Fruit fly (Drosophila melanogaster) whole organism, wandering third instar larva: ENCODE measurements around the gene CG43085.

Experiments used
- Abd-B ChIP-seq: fragments of >200 bp; optimal IDR thresholded peaks from 2 replicates; lab custom pipeline; 2017; ENCODE audit warnings: missing biosample characterization, missing genetic modification characterization
- CG32264 ChIP-seq: fragments of 200-800 bp; sonication (Bioruptor generic); optimal IDR thresholded peaks from 2 replicates; lab custom pipeline; 2016; ENCODE audit warnings: missing biosample characterization, missing genetic modification characterization
- Dfd ChIP-seq: fragments of >200 bp; optimal IDR thresholded peaks from 2 replicates; lab custom pipeline; 2017; ENCODE audit warnings: missing biosample characterization, missing genetic modification characterization
- GATAd ChIP-seq: sonication (Bioruptor generic); optimal IDR thresholded peaks from 2 replicates; lab custom pipeline; 2016; ENCODE audit warnings: missing biosample characterization, missing genetic modification characterization
- HLH106 ChIP-seq: fragments of 200-800 bp; optimal IDR thresholded peaks from 3 replicates; lab custom pipeline; 2019; ENCODE audit warnings: missing biosample characterization, mild to moderate bottlenecking, missing genetic modification characterization, moderate library complexity
- Hnf4 ChIP-seq: fragments of 200-800 bp; sonication (Bioruptor generic); optimal IDR thresholded peaks from 2 replicates; lab custom pipeline; 2016; ENCODE audit warnings: missing biosample characterization, mild to moderate bottlenecking, missing genetic modification characterization
- Hr78 ChIP-seq: fragments of >200 bp; optimal IDR thresholded peaks from 2 replicates; lab custom pipeline; 2017; ENCODE audit warnings: missing biosample characterization, missing genetic modification characterization
- Hr83 ChIP-seq: fragments of 200-300 bp; sonication (Bioruptor generic); optimal IDR thresholded peaks from 2 replicates; lab custom pipeline; 2016; ENCODE audit warnings: missing biosample characterization, mild to moderate bottlenecking, missing genetic modification characterization, moderate library complexity; ENCODE audit not compliant: poor library complexity, severe bottlenecking
- Jra ChIP-seq: sonication (Bioruptor generic); optimal IDR thresholded peaks from 2 replicates; lab custom pipeline; 2016; ENCODE audit warnings: missing biosample characterization, missing genetic modification characterization
- Mio ChIP-seq: sonication (Bioruptor generic); optimal IDR thresholded peaks from 2 replicates; lab custom pipeline; 2016; ENCODE audit warnings: missing biosample characterization, missing genetic modification characterization
- Myc ChIP-seq: fragments of >200 bp; optimal IDR thresholded peaks from 2 replicates; lab custom pipeline; 2017
- OdsH ChIP-seq: fragments of 200-800 bp; sonication (Bioruptor generic); optimal IDR thresholded peaks from 2 replicates; lab custom pipeline; 2016; ENCODE audit warnings: missing biosample characterization, mild to moderate bottlenecking, missing genetic modification characterization
- Rel ChIP-seq, 2 experiments: fragments of 200-800 bp; sonication (Bioruptor generic) in 1 of 2; optimal IDR thresholded peaks; 2 replicates in 1 of 2; 3 replicates in 1 of 2; lab custom pipeline; 2016 to 2019; ENCODE audit warnings: mild to moderate bottlenecking in 2 of 2, missing biosample characterization in 2 of 2, missing genetic modification characterization in 2 of 2, moderate library complexity in 1 of 2
- Sp1 ChIP-seq: fragments of 200-800 bp; sonication (Bioruptor generic); optimal IDR thresholded peaks from 3 replicates; lab custom pipeline; 2019; ENCODE audit warnings: missing biosample characterization, mild to moderate bottlenecking, missing genetic modification characterization, moderate library complexity
- brk ChIP-seq: fragments of 200-800 bp; sonication (Bioruptor generic); optimal IDR thresholded peaks from 2 replicates; lab custom pipeline; 2016; ENCODE audit warnings: missing biosample characterization, mild to moderate bottlenecking, missing genetic modification characterization
- dl ChIP-seq, 2 experiments: fragments of 175-275, 200-275 bp in 1 of 2; fragments of 200-275 bp in 1 of 2; sonication (Bioruptor generic); optimal IDR thresholded peaks; lab custom pipeline; 2018; ENCODE audit warnings: mild to moderate bottlenecking in 2 of 2, missing biosample characterization in 2 of 2, missing genetic modification characterization in 2 of 2, moderate library complexity in 2 of 2; ENCODE audit not compliant: partially characterized antibody in 2 of 2, insufficient read depth in 1 of 2
- ey ChIP-seq: fragments of 200-800 bp; sonication (Bioruptor generic); optimal IDR thresholded peaks from 2 replicates; lab custom pipeline; 2016; ENCODE audit warnings: missing biosample characterization, missing genetic modification characterization
- foxo ChIP-seq, 2 experiments: fragments of 200-800 bp; sonication (Bioruptor generic); optimal IDR thresholded peaks; 2 replicates in 1 of 2; 3 replicates in 1 of 2; lab custom pipeline; 2016 to 2017; ENCODE audit warnings: missing biosample characterization in 2 of 2, missing genetic modification characterization in 2 of 2
- fru ChIP-seq: fragments of 200-800 bp; sonication (Bioruptor generic); optimal IDR thresholded peaks from 3 replicates; lab custom pipeline; 2016; ENCODE audit warnings: missing biosample characterization, mild to moderate bottlenecking, missing genetic modification characterization
- h ChIP-seq: fragments of 200-800 bp; sonication (Bioruptor generic); optimal IDR thresholded peaks from 3 replicates; lab custom pipeline; 2016; ENCODE audit warnings: missing biosample characterization, mild to moderate bottlenecking, missing genetic modification characterization
- jim ChIP-seq: fragments of 175-275, 200-325 bp; sonication (Bioruptor generic); optimal IDR thresholded peaks from 2 replicates; lab custom pipeline; 2016; ENCODE audit warnings: missing biosample characterization, mild to moderate bottlenecking, missing genetic modification characterization
- lola ChIP-seq: fragments of >200 bp; optimal IDR thresholded peaks from 2 replicates; lab custom pipeline; 2017; ENCODE audit warnings: missing biosample characterization, missing genetic modification characterization
- pan ChIP-seq: fragments of >200 bp; optimal IDR thresholded peaks from 2 replicates; lab custom pipeline; 2017
- psq ChIP-seq: fragments of 200-800 bp; sonication (Bioruptor generic); optimal IDR thresholded peaks from 3 replicates; lab custom pipeline; 2017; ENCODE audit warnings: missing biosample characterization, mild to moderate bottlenecking, missing genetic modification characterization, moderate library complexity
- rgr ChIP-seq: fragments of 200-800 bp; sonication (Bioruptor generic); optimal IDR thresholded peaks from 3 replicates; lab custom pipeline; 2016; ENCODE audit warnings: missing biosample characterization, mild to moderate bottlenecking, missing genetic modification characterization
- sage ChIP-seq: fragments of 200-800 bp; sonication (Bioruptor generic); optimal IDR thresholded peaks from 2 replicates; lab custom pipeline; 2016; ENCODE audit warnings: missing biosample characterization, mild to moderate bottlenecking, missing genetic modification characterization
- sv ChIP-seq: fragments of 200-800 bp; sonication (Bioruptor generic); optimal IDR thresholded peaks from 3 replicates; lab custom pipeline; 2016; ENCODE audit warnings: missing biosample characterization, missing genetic modification characterization
- usp ChIP-seq: fragments of >200 bp; optimal IDR thresholded peaks from 2 replicates; lab custom pipeline; 2017; ENCODE audit warnings: missing biosample characterization, missing genetic modification characterization
- woc ChIP-seq: sonication (Bioruptor generic); optimal IDR thresholded peaks from 2 replicates; lab custom pipeline; 2016; ENCODE audit warnings: missing biosample characterization, mild to moderate bottlenecking, missing genetic modification characterization

CG43085 gene

dm6 chr3L:17646637-17647036 is at the start of gene CG43085:
Gene CG43085 (minus strand): TSS chr3L:17646737.
- no peak for TF ChIP-seq usp (GFP tag; lab: Kevin White, UChicago)
- TF ChIP-seq pan (lab: Kevin White, UChicago), result no peak
- no peak for TF ChIP-seq brk (GFP tag; lab: Kevin White, UChicago)
- no peak for TF ChIP-seq dl (GFP tag; optimal IDR thresholded peaks at IDR 0.05; lab: Kevin White, UChicago; ENCODE audit: insufficient read depth in 1 of 2, partially characterized antibody in 2 of 2)
- no peak for TF ChIP-seq rgr
- TF ChIP-seq Hr78, result no peak
- no peak for TF ChIP-seq jim (GFP tag; lab: Kevin White, UChicago)
- TF ChIP-seq sv, result no peak
- TF ChIP-seq h (GFP tag; lab: Kevin White, UChicago), result no peak
- no peak for TF ChIP-seq Jra (GFP tag; lab: Kevin White, UChicago)
- TF ChIP-seq Myc (lab: Kevin White, UChicago), result no peak
- TF ChIP-seq Abd-B (GFP tag; lab: Kevin White, UChicago), result no peak
- no peak for TF ChIP-seq Mio (GFP tag; lab: Kevin White, UChicago)
- no peak for TF ChIP-seq psq

DNA sequence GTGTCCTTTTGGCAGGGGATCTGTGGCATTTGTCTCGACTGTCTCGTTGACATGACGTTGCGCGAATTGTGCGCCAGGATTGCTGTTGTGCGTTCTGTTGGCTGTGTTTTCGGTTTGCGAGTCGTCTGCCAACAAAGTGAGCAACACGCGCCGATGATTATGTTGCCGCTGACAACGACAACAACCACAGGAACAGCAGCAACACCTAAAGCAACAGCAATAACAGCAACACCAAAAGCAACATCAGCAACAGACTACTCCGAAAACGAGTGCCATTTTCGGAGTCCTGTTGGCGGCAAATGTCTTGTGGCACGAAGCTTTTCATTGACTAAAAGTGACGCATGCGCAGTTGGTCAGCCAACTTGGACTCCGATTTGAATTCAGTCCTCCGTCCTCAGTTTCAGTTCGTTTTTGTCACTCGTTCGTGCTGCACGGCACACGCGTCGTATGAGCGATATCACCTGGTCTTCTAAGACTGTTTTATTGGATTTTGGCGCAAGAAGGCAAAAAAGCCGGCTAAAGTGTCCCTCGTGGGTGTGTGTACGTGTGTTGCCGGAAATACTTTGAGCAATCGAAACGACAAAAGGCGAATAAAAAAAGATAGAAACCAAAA is 43.1 kb upstream of the CG43085 start, which contains the start of gene Ccn:
Ccn (plus strand) TSS at position 437 of the 613 bp plus-strand sequence.
- TF ChIP-seq Abd-B (GFP tag; lab: Kevin White, UChicago) (no peak), Jra (GFP tag; lab: Kevin White, UChicago) (no peak), sage (no peak), h (GFP tag; lab: Kevin White, UChicago) (no peak), Hnf4 (GFP tag; lab: Kevin White, UChicago) (no peak)

dm6 chr3L:17671768-17672167 is 25.2 kb upstream of the CG43085 start:
- TF ChIP-seq fru (GFP tag; lab: Kevin White, UChicago), result no peak

DNA sequence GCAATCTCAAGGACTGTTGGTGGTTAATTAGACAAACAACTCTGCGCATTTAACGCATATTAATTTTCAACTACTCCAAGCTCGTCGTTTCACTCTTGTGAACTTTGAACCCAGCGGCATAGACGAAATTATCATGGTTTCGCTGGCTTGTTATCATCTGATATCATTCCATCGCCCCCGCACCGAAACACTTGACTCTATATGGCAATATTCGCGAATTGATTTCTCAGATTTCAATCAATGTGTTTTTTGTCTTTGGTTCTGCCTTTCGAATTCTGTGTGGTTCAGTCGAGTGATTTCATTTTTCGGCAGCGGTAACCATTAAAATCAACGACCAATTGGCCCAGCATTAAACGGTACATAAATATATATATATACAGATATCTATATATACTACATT is 24.8 kb upstream of the CG43085 start, which contains the start of gene CG34251:
CG34251 (plus strand) TSS at position 301 of the 400 bp plus-strand sequence.
- TF ChIP-seq brk (GFP tag; lab: Kevin White, UChicago) (no peak), lola (no peak), HLH106 (tag; lab: Kevin White, UChicago) (no peak), woc (GFP tag; lab: Kevin White, UChicago) (no peak), Dfd (no peak), CG32264 (GFP tag; lab: Kevin White, UChicago) (no peak), foxo (GFP tag; optimal IDR thresholded peaks at IDR 0.05; lab: Kevin White, UChicago) (no peak), ey (no peak), Mio (GFP tag; lab: Kevin White, UChicago) (no peak), Hr83 (no peak), jim (GFP tag; lab: Kevin White, UChicago) (no peak), Hr78 (no peak), Abd-B (GFP tag; lab: Kevin White, UChicago) (no peak), Myc (lab: Kevin White, UChicago) (no peak)

DNA sequence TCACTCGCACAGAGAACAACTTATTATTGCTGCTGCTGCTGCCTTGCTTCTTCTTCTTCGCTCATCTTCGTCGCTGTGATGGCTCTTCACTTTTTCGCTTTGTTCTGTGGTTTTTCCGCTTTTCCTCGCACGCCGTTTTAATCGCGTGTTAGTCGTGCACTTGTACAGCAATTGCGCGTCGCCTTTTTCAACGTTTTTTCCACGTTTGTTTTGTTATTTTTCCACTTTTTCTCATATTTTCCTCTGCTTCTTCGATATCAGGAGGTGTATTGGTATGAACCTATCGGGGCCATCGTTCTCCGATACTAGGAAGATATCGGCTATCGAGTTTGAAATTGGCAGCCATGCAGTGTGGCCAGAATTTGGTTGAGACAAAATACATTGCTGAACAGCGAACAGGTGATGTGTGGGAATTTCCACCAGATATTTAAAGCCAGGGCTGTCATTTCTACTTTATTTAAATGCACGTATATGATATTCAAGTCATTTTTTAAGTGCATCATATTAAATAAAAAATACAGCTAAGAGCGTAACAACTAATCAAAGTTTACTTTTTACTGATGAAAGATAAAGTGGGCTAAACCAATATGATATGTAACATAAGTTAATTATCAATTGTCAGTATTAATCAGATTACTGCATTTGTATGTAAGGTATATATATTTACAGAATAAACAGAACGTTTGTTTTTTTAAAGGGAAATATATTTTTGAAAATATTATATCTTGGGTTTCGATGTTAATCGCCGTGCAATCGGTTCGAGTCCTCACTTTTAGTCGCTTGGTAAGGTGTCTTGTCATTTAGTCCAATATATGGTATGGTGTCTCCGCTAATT is 22.6 kb upstream of the CG43085 start, which contains the start of gene Crtc:
Crtc (minus strand) TSS at position 290 of the 835 bp plus-strand sequence.
- TF ChIP-seq Rel (GFP tag; optimal IDR thresholded peaks at IDR 0.05; lab: Kevin White, UChicago) (no peak), Rel (tag; optimal IDR thresholded peaks at IDR 0.05; lab: Kevin White, UChicago) (peak; percentile 95), Sp1 (GFP tag; lab: Kevin White, UChicago) (peak; percentile 39), psq (peak; percentile 69), foxo (GFP tag; optimal IDR thresholded peaks at IDR 0.05; lab: Kevin White, UChicago) (peak in 1 of 2 experiments; percentile 43), HLH106 (tag; lab: Kevin White, UChicago) (peak; percentile 46), OdsH (no peak), h (GFP tag; lab: Kevin White, UChicago) (peak; percentile 17), fru (GFP tag; lab: Kevin White, UChicago) (peak; percentile 47), woc (GFP tag; lab: Kevin White, UChicago) (peak; percentile 25), GATAd (GFP tag; lab: Kevin White, UChicago) (no peak), Myc (lab: Kevin White, UChicago) (peak; percentile 70), lola (no peak)
